Fruit fly (Drosophila melanogaster): Measurements from ENCODE around the gene Rsph1.

Rsph1 gene

DNA sequence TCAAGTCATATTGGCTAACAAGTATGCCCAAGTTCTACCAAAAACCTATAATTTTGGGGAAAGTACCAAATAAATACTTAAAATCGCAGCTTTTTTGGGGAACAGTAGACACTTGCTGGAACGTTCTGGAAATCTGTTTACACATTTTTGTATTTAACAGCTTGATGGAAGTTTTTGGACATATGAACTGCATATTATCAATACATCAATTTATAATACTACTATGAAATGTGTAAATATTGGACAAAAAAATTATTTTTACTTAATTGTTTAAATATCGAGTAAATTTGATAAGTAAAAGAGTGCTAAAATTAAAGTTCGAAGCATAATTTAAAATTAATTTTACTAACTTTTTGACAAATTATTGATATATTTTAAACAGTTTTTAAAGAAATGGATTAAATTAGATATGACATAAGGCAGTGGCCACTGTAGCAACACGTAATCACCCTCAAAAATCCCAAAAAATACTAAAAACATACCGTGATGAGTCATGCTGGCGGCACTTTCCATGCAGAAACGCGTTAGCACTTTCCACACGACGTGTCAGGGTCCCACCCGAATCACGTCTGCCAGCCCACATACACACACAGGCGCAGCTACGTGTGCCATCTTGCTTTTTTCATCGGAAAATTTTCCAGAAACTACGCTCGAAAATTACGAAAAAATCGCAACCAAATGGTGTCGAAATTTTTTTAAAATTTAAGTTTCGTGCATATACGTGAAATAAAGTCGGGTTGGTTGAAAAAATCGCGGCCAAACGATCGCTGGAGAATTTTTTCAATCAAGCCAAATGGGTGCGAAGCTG lies 18.1 kb upstream of the Rsph1 start, which contains the start of gene Sirt1:
Sirt1 (plus strand) TSS at position 571 of the 808 bp plus-strand sequence.
- peak; percentile 23 for TF ChIP-seq CG13204 (GFP tag; optimal IDR thresholded peaks at IDR 0.05)
- TF ChIP-seq Ets98B (GFP tag; IDR thresholded peaks at IDR 0.05): peak; percentile 37; the same call in 1 of the 2 replicates
- no peak for TF ChIP-seq Pif1B (GFP tag; optimal IDR thresholded peaks at IDR 0.05)
- no peak for TF ChIP-seq D1 (tag; optimal IDR thresholded peaks at IDR 0.05)
- no peak for TF ChIP-seq CG12605 (GFP tag; IDR thresholded peaks at IDR 0.05)
- TF ChIP-seq CG8159 (tag; optimal IDR thresholded peaks at IDR 0.05): peak; percentile 91
- peak; percentile 29 for TF ChIP-seq EcR (GFP tag; optimal IDR thresholded peaks at IDR 0.05)
- TF ChIP-seq CG8301 (tag; optimal IDR thresholded peaks at IDR 0.05): peak; percentile 81
- peak; percentile 63 for TF ChIP-seq CG4496 (GFP tag; IDR thresholded peaks at IDR 0.05)
- 0 out of 2 replicates have a peak, but pooled peaks have one; percentile 13 for TF ChIP-seq CG32121 (GFP tag; IDR thresholded peaks at IDR 0.05)
- TF ChIP-seq CG17806 (tag; optimal IDR thresholded peaks at IDR 0.05): peak; percentile 78
- no peak for TF ChIP-seq CG10348 (GFP tag; IDR thresholded peaks at IDR 0.05)
- TF ChIP-seq rn (GFP tag; IDR thresholded peaks at IDR 0.05): 0 out of 2 replicates have a peak, but pooled peaks have one; percentile 32
- TF ChIP-seq CG34367 (tag; optimal IDR thresholded peaks at IDR 0.05): peak; percentile 80
- peak; percentile 29 for TF ChIP-seq gl (tag; optimal IDR thresholded peaks at IDR 0.05)
- 0 out of 3 replicates have a peak, but pooled peaks have one; percentile 45 for TF ChIP-seq fd96Ca (GFP tag; IDR thresholded peaks at IDR 0.05)
- TF ChIP-seq CG15710 (tag; optimal IDR thresholded peaks at IDR 0.05): peak; percentile 87
- peak; percentile 82 for TF ChIP-seq Snoo (tag; optimal IDR thresholded peaks at IDR 0.05)
- peak; percentile 88 for TF ChIP-seq CG9948 (tag; optimal IDR thresholded peaks at IDR 0.05)
- peak; percentile 44 for TF ChIP-seq Pif1A (GFP tag; optimal IDR thresholded peaks at IDR 0.05)

DNA sequence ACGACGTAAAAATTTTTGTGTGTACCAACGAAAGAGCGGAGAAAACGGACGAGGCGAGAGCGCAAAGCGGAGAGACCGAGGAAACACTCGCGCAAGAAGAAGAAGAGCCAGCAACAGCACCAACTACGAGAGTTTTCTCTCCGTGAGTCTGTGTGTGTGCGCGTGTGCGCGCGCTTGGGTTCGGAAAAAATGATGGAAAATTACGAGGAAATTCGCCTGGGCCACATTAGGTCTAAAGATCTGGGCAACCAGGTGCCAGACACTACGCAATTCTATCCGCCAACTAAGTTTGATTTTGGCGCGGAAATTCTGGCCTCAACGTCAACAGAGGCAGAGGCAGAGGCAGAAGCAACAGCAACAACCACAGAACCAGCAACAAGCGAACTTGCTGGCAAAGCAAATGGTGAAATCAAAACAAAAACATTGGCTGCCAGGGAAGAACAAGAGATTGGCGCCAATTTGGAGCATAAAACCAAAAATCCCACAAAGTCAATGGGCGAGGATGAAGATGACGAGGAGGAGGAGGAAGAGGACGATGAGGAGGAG lies 17.4 kb upstream of the Rsph1 start, which contains the start of gene DnaJ-H:
DnaJ-H (minus strand) TSS at position 271 of the 546 bp plus-strand sequence.
- TF ChIP-seq CG14655 (GFP tag; optimal IDR thresholded peaks at IDR 0.05) (no peak), CG12605 (GFP tag; IDR thresholded peaks at IDR 0.05) (peak; percentile 17; the same call in 1 of the 2 replicates)

DNA sequence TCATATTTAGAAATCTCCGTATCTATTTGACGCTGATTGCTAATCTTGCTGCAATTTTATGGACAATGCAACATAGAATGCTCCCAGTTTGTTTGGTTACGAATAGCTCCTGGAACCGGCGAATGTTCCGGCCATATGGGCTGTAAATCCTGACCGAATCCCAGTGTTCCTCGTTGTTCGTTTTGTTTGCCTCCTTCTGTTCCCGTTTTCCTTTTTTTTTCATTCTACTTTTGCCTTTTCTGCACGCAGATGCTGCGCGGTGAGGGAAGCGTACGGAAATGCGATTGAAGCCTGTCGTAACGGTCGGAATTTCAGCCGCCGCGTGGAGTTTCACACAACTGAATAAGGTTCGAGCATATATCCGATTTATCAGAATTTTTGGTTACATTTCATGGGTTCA lies 7.1 kb upstream of the Rsph1 start, which contains the start of gene CG43925:
CG43925 (plus strand) TSS at position 301 of the 400 bp plus-strand sequence.
- TF ChIP-seq CG10348 (GFP tag; IDR thresholded peaks at IDR 0.05): no peak
- TF ChIP-seq CG34367 (tag; optimal IDR thresholded peaks at IDR 0.05): no peak
- no peak for TF ChIP-seq gl (tag; optimal IDR thresholded peaks at IDR 0.05)
- TF ChIP-seq EcR (GFP tag; optimal IDR thresholded peaks at IDR 0.05): no peak
- TF ChIP-seq CG14655 (GFP tag; optimal IDR thresholded peaks at IDR 0.05): no peak
- TF ChIP-seq CG15710 (tag; optimal IDR thresholded peaks at IDR 0.05): no peak
- no peak for TF ChIP-seq Snoo (tag; optimal IDR thresholded peaks at IDR 0.05)
- TF ChIP-seq CG4496 (GFP tag; IDR thresholded peaks at IDR 0.05): no peak
- TF ChIP-seq CG32121 (GFP tag; IDR thresholded peaks at IDR 0.05): no peak
- TF ChIP-seq CG8301 (tag; optimal IDR thresholded peaks at IDR 0.05): no peak
- no peak for TF ChIP-seq CG13204 (GFP tag; optimal IDR thresholded peaks at IDR 0.05)
- TF ChIP-seq fd96Ca (GFP tag; IDR thresholded peaks at IDR 0.05): no peak
- TF ChIP-seq Ets98B (GFP tag; IDR thresholded peaks at IDR 0.05): no peak
- TF ChIP-seq CG17806 (tag; optimal IDR thresholded peaks at IDR 0.05): no peak
- TF ChIP-seq CG8159 (tag; optimal IDR thresholded peaks at IDR 0.05): no peak
- no peak for TF ChIP-seq CG9948 (tag; optimal IDR thresholded peaks at IDR 0.05)
- TF ChIP-seq D1 (tag; optimal IDR thresholded peaks at IDR 0.05): no peak
- TF ChIP-seq Pif1A (GFP tag; optimal IDR thresholded peaks at IDR 0.05): no peak

DNA sequence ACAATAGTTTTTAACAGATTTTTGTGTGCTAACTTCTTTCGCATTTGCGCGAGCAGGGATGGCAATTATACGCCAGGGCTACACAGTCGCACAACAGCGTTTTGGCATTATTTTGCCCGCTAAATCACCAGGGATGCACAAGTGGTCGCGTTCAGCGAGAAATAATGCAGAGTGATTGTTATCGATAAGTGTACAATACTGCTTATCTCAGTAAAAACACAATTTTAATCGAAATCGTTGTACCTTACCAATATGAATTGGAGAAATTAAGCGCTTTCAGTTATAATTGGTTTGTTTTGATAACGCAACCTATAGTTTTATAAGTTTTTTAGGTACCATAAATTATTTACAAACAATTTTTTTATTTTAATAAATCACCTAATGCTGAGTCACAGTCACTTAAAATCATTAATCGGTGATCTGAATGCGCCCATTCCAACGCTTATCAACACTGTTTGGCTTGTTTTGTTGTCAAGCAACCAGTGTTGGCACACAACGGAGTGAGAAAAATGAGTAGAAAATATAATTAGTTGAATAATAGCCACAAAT lies 6.5 kb upstream of the Rsph1 start, which contains the start of the genes Sfmbt and CG5439:
Sfmbt (minus strand) TSS at position 85 of the 549 bp plus-strand sequence.
CG5439 (plus strand) TSS at position 450 of the 549 bp plus-strand sequence.
- TF ChIP-seq CG10348 (GFP tag; IDR thresholded peaks at IDR 0.05): no peak
- TF ChIP-seq CG13204 (GFP tag; optimal IDR thresholded peaks at IDR 0.05): no peak
- TF ChIP-seq fd96Ca (GFP tag; IDR thresholded peaks at IDR 0.05): peak; percentile 66; the same call in 2 of the 3 replicates
- peak; percentile 68 for TF ChIP-seq CG15710 (tag; optimal IDR thresholded peaks at IDR 0.05)
- 0 out of 2 replicates have a peak, but pooled peaks have one; percentile 23 for TF ChIP-seq CG32121 (GFP tag; IDR thresholded peaks at IDR 0.05)
- TF ChIP-seq CG4496 (GFP tag; IDR thresholded peaks at IDR 0.05): peak; percentile 43; the same call in 1 of the 3 replicates
- TF ChIP-seq Snoo (tag; optimal IDR thresholded peaks at IDR 0.05): peak; percentile 71
- peak; percentile 53 for TF ChIP-seq CG17806 (tag; optimal IDR thresholded peaks at IDR 0.05)
- TF ChIP-seq CG34367 (tag; optimal IDR thresholded peaks at IDR 0.05): peak; percentile 8
- TF ChIP-seq CG8159 (tag; optimal IDR thresholded peaks at IDR 0.05): peak; percentile 62
- peak; percentile 51 for TF ChIP-seq CG9948 (tag; optimal IDR thresholded peaks at IDR 0.05)
- peak; percentile 39 for TF ChIP-seq rn (GFP tag; IDR thresholded peaks at IDR 0.05)
- TF ChIP-seq Pif1A (GFP tag; optimal IDR thresholded peaks at IDR 0.05): no peak

DNA sequence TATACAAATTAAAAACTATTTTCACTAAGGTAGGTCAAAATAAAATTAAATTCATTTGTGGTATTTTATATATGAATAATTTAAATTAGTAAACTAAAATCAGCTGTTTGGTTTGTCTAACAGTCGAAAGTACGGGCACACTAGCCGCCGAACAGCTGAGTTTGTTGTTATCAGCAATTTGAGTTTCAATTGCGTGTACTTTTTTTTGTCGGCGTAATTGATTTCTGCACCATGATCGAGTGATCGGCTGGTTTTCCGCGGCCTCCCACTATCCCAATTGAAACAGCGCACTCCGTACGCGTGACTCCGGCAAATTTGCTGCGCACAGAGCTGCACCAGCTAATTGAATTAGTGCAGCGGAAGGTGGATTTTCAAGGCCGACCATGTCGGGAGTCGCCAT lies 4.2 kb upstream of the Rsph1 start, which contains the start of gene Alg7:
Alg7 (plus strand) TSS at position 153 of the 400 bp plus-strand sequence.
- no peak for TF ChIP-seq rn (GFP tag; IDR thresholded peaks at IDR 0.05)
- no peak for TF ChIP-seq CG12605 (GFP tag; IDR thresholded peaks at IDR 0.05)
- TF ChIP-seq D1 (tag; optimal IDR thresholded peaks at IDR 0.05): no peak
- TF ChIP-seq CG13204 (GFP tag; optimal IDR thresholded peaks at IDR 0.05): no peak
- TF ChIP-seq CG10348 (GFP tag; IDR thresholded peaks at IDR 0.05): no peak
- no peak for TF ChIP-seq Ets98B (GFP tag; IDR thresholded peaks at IDR 0.05)
- TF ChIP-seq CG15710 (tag; optimal IDR thresholded peaks at IDR 0.05): no peak
- TF ChIP-seq CG34367 (tag; optimal IDR thresholded peaks at IDR 0.05): no peak
- no peak for TF ChIP-seq Pif1A (GFP tag; optimal IDR thresholded peaks at IDR 0.05)
- TF ChIP-seq CG32121 (GFP tag; IDR thresholded peaks at IDR 0.05): no peak
- TF ChIP-seq CG4496 (GFP tag; IDR thresholded peaks at IDR 0.05): no peak
- TF ChIP-seq Pif1B (GFP tag; optimal IDR thresholded peaks at IDR 0.05): no peak
- TF ChIP-seq Snoo (tag; optimal IDR thresholded peaks at IDR 0.05): no peak
- no peak for TF ChIP-seq EcR (GFP tag; optimal IDR thresholded peaks at IDR 0.05)
- TF ChIP-seq gl (tag; optimal IDR thresholded peaks at IDR 0.05): no peak
- TF ChIP-seq fd96Ca (GFP tag; IDR thresholded peaks at IDR 0.05): no peak
- no peak for TF ChIP-seq CG8159 (tag; optimal IDR thresholded peaks at IDR 0.05)
- no peak for TF ChIP-seq CG14655 (GFP tag; optimal IDR thresholded peaks at IDR 0.05)
- TF ChIP-seq CG9948 (tag; optimal IDR thresholded peaks at IDR 0.05): no peak
- no peak for TF ChIP-seq CG17806 (tag; optimal IDR thresholded peaks at IDR 0.05)
